Fruit fly (Drosophila melanogaster): Measurements from ENCODE around the gene cin.

cin gene

DNA sequence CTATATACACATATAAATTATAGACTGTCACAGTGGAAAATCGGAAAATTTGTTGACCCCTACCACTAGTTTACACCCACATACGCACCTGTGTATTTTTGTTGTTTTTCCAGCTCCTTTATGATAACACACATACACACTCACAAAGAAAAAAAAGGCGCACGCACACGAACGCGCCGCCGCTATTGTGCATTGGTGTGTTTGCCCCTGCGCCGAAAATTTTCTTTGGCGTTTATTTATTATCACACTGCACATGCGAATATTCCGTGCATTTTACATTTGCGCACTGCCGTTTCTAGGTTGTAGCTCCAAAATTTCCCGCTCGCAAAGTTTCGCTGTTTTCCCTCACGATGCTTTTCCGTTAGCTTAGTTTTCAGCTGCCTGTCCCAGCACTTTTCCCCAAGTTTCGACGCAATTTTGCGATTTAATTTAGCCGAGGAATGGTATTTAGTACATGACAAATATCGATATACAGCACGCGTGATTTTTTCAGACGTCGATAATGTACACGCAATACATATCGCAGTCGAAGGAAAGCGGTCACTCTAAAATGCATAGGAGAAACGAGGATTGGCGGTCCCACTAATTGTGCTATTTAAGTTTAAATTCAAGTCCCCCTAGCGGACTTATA lies 23.7 kb downstream of the cin start, which contains the start of the genes CG3777 and ewg (continued):
- TF ChIP-seq CHES-1-like (GFP tag; optimal IDR thresholded peaks at IDR 0.05) (no peak), Atf3 (GFP tag; optimal IDR thresholded peaks at IDR 0.05) (no peak), Dp (GFP tag; optimal IDR thresholded peaks at IDR 0.05) (peak; percentile 80), CG14441 (GFP tag; IDR thresholded peaks at IDR 0.05) (no peak), crol (GFP tag; IDR thresholded peaks at IDR 0.05) (no peak), sisA (GFP tag; IDR thresholded peaks at IDR 0.05) (no peak), Usf (GFP tag; optimal IDR thresholded peaks at IDR 0.05) (no peak), CG13775 (GFP tag; optimal IDR thresholded peaks at IDR 0.05) (no peak), CG12769 (tag; optimal IDR thresholded peaks at IDR 0.05) (peak; percentile 42), D (optimal IDR thresholded peaks at IDR 0.05) (no peak), D (GFP tag; optimal IDR thresholded peaks at IDR 0.05) (no peak), Stat92E (GFP tag; optimal IDR thresholded peaks at IDR 0.05) (no peak), gcm (GFP tag; optimal IDR thresholded peaks at IDR 0.05) (no peak), Sox100B (GFP tag; optimal IDR thresholded peaks at IDR 0.05) (no peak), Gsc (GFP tag; IDR thresholded peaks at IDR 0.05) (no peak), z (GFP tag; IDR thresholded peaks at IDR 0.05) (no peak), CG8089 (GFP tag; optimal IDR thresholded peaks at IDR 0.05) (no peak), CG12071 (GFP tag; optimal IDR thresholded peaks at IDR 0.05) (no peak), lola (GFP tag; optimal IDR thresholded peaks at IDR 0.05) (no peak), her (GFP tag; optimal IDR thresholded peaks at IDR 0.05) (peak; percentile 33), org-1 (GFP tag; optimal IDR thresholded peaks at IDR 0.05) (no peak), schlank (tag; optimal IDR thresholded peaks at IDR 0.05) (no peak), lab (GFP tag; optimal IDR thresholded peaks at IDR 0.05) (no peak), CG17385 (GFP tag; optimal IDR thresholded peaks at IDR 0.05) (no peak), Blimp-1 (GFP tag; optimal IDR thresholded peaks at IDR 0.05) (no peak), eve (GFP tag; optimal IDR thresholded peaks at IDR 0.05) (no peak), CG32772 (GFP tag; IDR thresholded peaks at IDR 0.05) (no peak), CG12104 (GFP tag; optimal IDR thresholded peaks at IDR 0.05) (no peak), CG9727 (GFP tag; optimal IDR thresholded peaks at IDR 0.05) (no peak), Oli (tag; optimal IDR thresholded peaks at IDR 0.05) (no peak), knrl (GFP tag; IDR thresholded peaks at IDR 0.05; ENCODE audit: partially characterized antibody) (peak; percentile 97), Hmr (GFP tag; optimal IDR thresholded peaks at IDR 0.05) (peak; percentile 35), CG30403 (GFP tag; optimal IDR thresholded peaks at IDR 0.05) (no peak), wek (GFP tag; optimal IDR thresholded peaks at IDR 0.05) (peak; percentile 7), Dip2 (GFP tag; IDR thresholded peaks at IDR 0.05) (no peak), Ssrp (tag; optimal IDR thresholded peaks at IDR 0.05) (no peak), CG6791 (GFP tag; IDR thresholded peaks at IDR 0.05; ENCODE audit: partially characterized antibody) (peak; percentile 99), Side (GFP tag; optimal IDR thresholded peaks at IDR 0.05) (no peak), CG10654 (GFP tag; optimal IDR thresholded peaks at IDR 0.05) (no peak), grn (GFP tag; optimal IDR thresholded peaks at IDR 0.05) (no peak), sens-2 (GFP tag; IDR thresholded peaks at IDR 0.05) (no peak), Taf1 (GFP tag; IDR thresholded peaks at IDR 0.05) (no peak), esg (GFP tag; conservative IDR thresholded peaks at IDR 0.05) (no peak), YL-1 (GFP tag; optimal IDR thresholded peaks at IDR 0.05) (peak; percentile 22), Dll (GFP tag; IDR thresholded peaks at IDR 0.05; ENCODE audit: partially characterized antibody) (peak; percentile 94), Vsx1 (GFP tag; optimal IDR thresholded peaks at IDR 0.05) (no peak), tap (tag; optimal IDR thresholded peaks at IDR 0.05) (no peak), CG13287 (GFP tag; IDR thresholded peaks at IDR 0.05; ENCODE audit: partially characterized antibody) (peak; percentile 97), ATbp (GFP tag; optimal IDR thresholded peaks at IDR 0.05) (no peak), sob (GFP tag; IDR thresholded peaks at IDR 0.05) (no peak)
